Worm (Caenorhabditis elegans) whole organism, mixed stage, embryonic: ENCODE data around the gene npr-35.

Experiments
- M03D4.4 ChIP-seq: sonication (generic microtip); optimal IDR thresholded peaks from 2 replicates; lab custom pipeline; 2017; ENCODE audit warnings: mild to moderate bottlenecking, missing genetic modification characterization, missing compliant biosample characterization
- bed-3 ChIP-seq: fragments of 200-800 bp; sonication (Bioruptor generic); optimal IDR thresholded peaks from 3 replicates; lab custom pipeline; 2018; ENCODE audit warnings: mild to moderate bottlenecking, missing genetic modification characterization, moderate library complexity, missing compliant biosample characterization
- blmp-1 ChIP-seq: fragments of 150-350 bp; optimal IDR thresholded peaks from 2 replicates; lab custom pipeline; 2014; ENCODE audit warnings: missing biosample characterization, missing genetic modification characterization
- ceh-39 ChIP-seq: fragments of 150-350 bp; optimal IDR thresholded peaks from 2 replicates; lab custom pipeline; 2014; ENCODE audit warnings: missing biosample characterization, missing genetic modification characterization
- ceh-43 ChIP-seq: fragments of 200-800 bp; sonication (Bioruptor generic); optimal IDR thresholded peaks from 2 replicates; lab custom pipeline; 2018; ENCODE audit warnings: mild to moderate bottlenecking, missing genetic modification characterization, moderate library complexity, missing compliant biosample characterization
- ceh-83 ChIP-seq: fragments of 200-800 bp; sonication (Bioruptor generic); optimal IDR thresholded peaks from 2 replicates; lab custom pipeline; 2018; ENCODE audit warnings: mild to moderate bottlenecking, missing genetic modification characterization, missing compliant biosample characterization
- ces-1 ChIP-seq: fragments of 150-350 bp; optimal IDR thresholded peaks from 2 replicates; lab custom pipeline; 2014; ENCODE audit warnings: missing biosample characterization, missing genetic modification reagents, missing genetic modification characterization
- cnd-1 ChIP-seq: fragments of 200-800 bp; sonication (Bioruptor generic); optimal IDR thresholded peaks from 2 replicates; lab custom pipeline; 2018; ENCODE audit warnings: mild to moderate bottlenecking, missing genetic modification characterization, missing compliant biosample characterization
- drap-1 ChIP-seq: fragments of 200-800 bp; sonication (Bioruptor generic); optimal IDR thresholded peaks from 3 replicates; lab custom pipeline; 2018; ENCODE audit warnings: mild to moderate bottlenecking, missing genetic modification characterization, missing compliant biosample characterization
- elt-1 ChIP-seq: sonication (generic microtip); optimal IDR thresholded peaks from 2 replicates; lab custom pipeline; 2017; ENCODE audit warnings: missing genetic modification characterization, mild to moderate bottlenecking, missing compliant biosample characterization, antibody characterized with exemption, moderate library complexity, borderline replicate concordance; ENCODE audit not compliant: insufficient read depth
- flh-1 ChIP-seq: fragments of 200-800 bp; sonication (Bioruptor generic); optimal IDR thresholded peaks from 2 replicates; lab custom pipeline; 2018; ENCODE audit warnings: mild to moderate bottlenecking, missing genetic modification characterization, moderate library complexity, missing compliant biosample characterization
- ham-2 ChIP-seq: fragments of 200-800 bp; sonication (Bioruptor generic); optimal IDR thresholded peaks from 2 replicates; lab custom pipeline; 2018; ENCODE audit warnings: mild to moderate bottlenecking, missing genetic modification characterization, missing compliant biosample characterization
- hlh-1 ChIP-seq: fragments of 150-350 bp; optimal IDR thresholded peaks from 2 replicates; lab custom pipeline; 2014; ENCODE audit warnings: missing biosample characterization, missing genetic modification reagents, missing genetic modification characterization
- lin-13 ChIP-seq: fragments of 150-350 bp; optimal IDR thresholded peaks from 2 replicates; lab custom pipeline; 2014; ENCODE audit warnings: missing biosample characterization, missing genetic modification characterization
- lin-32 ChIP-seq: fragments of 200-800 bp; sonication (Bioruptor generic); optimal IDR thresholded peaks from 2 replicates; lab custom pipeline; 2018; ENCODE audit warnings: mild to moderate bottlenecking, missing genetic modification characterization, missing compliant biosample characterization
- lsy-2 ChIP-seq: fragments of 150-350 bp; optimal IDR thresholded peaks from 2 replicates; lab custom pipeline; 2014; ENCODE audit warnings: missing biosample characterization, missing genetic modification characterization
- mab-5 ChIP-seq: fragments of 150-350 bp; optimal IDR thresholded peaks from 2 replicates; lab custom pipeline; 2014; ENCODE audit warnings: missing biosample characterization, missing genetic modification characterization
- mep-1 ChIP-seq: fragments of 150-350 bp; optimal IDR thresholded peaks from 2 replicates; lab custom pipeline; 2017; ENCODE audit warnings: missing biosample characterization, missing genetic modification reagents, missing genetic modification characterization, inconsistent platforms
- mls-2 ChIP-seq: sonication (generic microtip); optimal IDR thresholded peaks from 2 replicates; lab custom pipeline; 2016; ENCODE audit warnings: mild to moderate bottlenecking, missing genetic modification characterization, moderate library complexity, missing compliant biosample characterization
- nhr-12 ChIP-seq: fragments of 150-350 bp; optimal IDR thresholded peaks from 2 replicates; lab custom pipeline; 2014; ENCODE audit warnings: missing biosample characterization, missing genetic modification characterization
- nhr-2 ChIP-seq: fragments of 150-350 bp; optimal IDR thresholded peaks from 2 replicates; lab custom pipeline; 2014; ENCODE audit warnings: missing biosample characterization, missing genetic modification characterization
- nhr-237 ChIP-seq: fragments of 150-350 bp; optimal IDR thresholded peaks from 2 replicates; lab custom pipeline; 2014; ENCODE audit warnings: missing biosample characterization, missing genetic modification characterization
- nhr-28 ChIP-seq: fragments of 150-350 bp; optimal IDR thresholded peaks from 2 replicates; lab custom pipeline; 2014; ENCODE audit warnings: missing biosample characterization, missing genetic modification characterization
- nhr-76 ChIP-seq: sonication (generic microtip); optimal IDR thresholded peaks from 2 replicates; lab custom pipeline; 2017; ENCODE audit warnings: missing biosample characterization, missing genetic modification characterization
- pha-4 ChIP-seq: fragments of 150-350 bp; optimal IDR thresholded peaks from 2 replicates; lab custom pipeline; 2018; ENCODE audit warnings: missing biosample characterization, missing genetic modification reagents, missing genetic modification characterization
- sem-2 ChIP-seq: fragments of 200-800 bp; sonication (Bioruptor generic); optimal IDR thresholded peaks from 2 replicates; lab custom pipeline; 2018; ENCODE audit warnings: mild to moderate bottlenecking, missing genetic modification characterization, missing compliant biosample characterization
- snpc-4 ChIP-seq: fragments of 150-350 bp; optimal IDR thresholded peaks from 2 replicates; lab custom pipeline; 2014; ENCODE audit warnings: missing biosample characterization, missing genetic modification characterization
- sptf-1 ChIP-seq: sonication (generic microtip); optimal IDR thresholded peaks from 2 replicates; lab custom pipeline; 2017; ENCODE audit warnings: mild to moderate bottlenecking, missing genetic modification characterization, moderate library complexity, missing compliant biosample characterization
- tbx-8 ChIP-seq: fragments of 200-800 bp; sonication (Bioruptor generic); optimal IDR thresholded peaks from 2 replicates; lab custom pipeline; 2018; ENCODE audit warnings: mild to moderate bottlenecking, missing genetic modification characterization, moderate library complexity, missing compliant biosample characterization
- unc-120 ChIP-seq: sonication (generic microtip); optimal IDR thresholded peaks from 2 replicates; lab custom pipeline; 2017; ENCODE audit warnings: missing genetic modification characterization, missing compliant biosample characterization; ENCODE audit not compliant: poor library complexity, severe bottlenecking
- unc-39 ChIP-seq: fragments of 150-350 bp; optimal IDR thresholded peaks from 2 replicates; lab custom pipeline; 2014; ENCODE audit warnings: missing biosample characterization, missing genetic modification characterization
- unc-62 ChIP-seq: fragments of 150-350 bp; optimal IDR thresholded peaks from 2 replicates; lab custom pipeline; 2014; ENCODE audit warnings: missing biosample characterization, missing genetic modification reagents, missing genetic modification characterization
- zip-8 ChIP-seq: fragments of 150-350 bp; optimal IDR thresholded peaks from 2 replicates; lab custom pipeline; 2014; ENCODE audit warnings: missing biosample characterization, missing genetic modification characterization
- ztf-11 ChIP-seq: fragments of 150-350 bp; optimal IDR thresholded peaks from 2 replicates; lab custom pipeline; 2014; ENCODE audit warnings: missing biosample characterization, missing genetic modification characterization

Gene npr-35

ce11 chrIV:7790801-7791588, 47.4 kb downstream of the npr-35 start, which contains the start of gene rsp-6:
rsp-6 (minus strand) TSS chrIV:7791229.
- TF ChIP-seq ztf-11 (tag; lab: Kevin White, UChicago) (no peak), nhr-12 (peak; percentile 2), M03D4.4 (no peak), blmp-1 (tag; lab: Kevin White, UChicago) (no peak), zip-8 (tag; lab: Kevin White, UChicago) (no peak), pha-4 (tag; lab: Kevin White, UChicago) (peak; percentile 94), snpc-4 (tag; lab: Kevin White, UChicago) (no peak), ceh-43 (GFP tag; lab: Kevin White, UChicago) (no peak), drap-1 (GFP tag; lab: Kevin White, UChicago) (peak; percentile 20), bed-3 (GFP tag; lab: Kevin White, UChicago) (no peak), mab-5 (tag; lab: Kevin White, UChicago) (no peak), sptf-1 (tag; lab: Kevin White, UChicago) (peak; percentile 6), hlh-1 (tag; lab: Kevin White, UChicago) (peak; percentile 95), nhr-2 (tag; lab: Kevin White, UChicago) (no peak), mep-1 (tag; lab: Kevin White, UChicago) (peak; percentile 98), elt-1 (peak; percentile 30), nhr-76 (tag; lab: Kevin White, UChicago) (no peak), flh-1 (GFP tag; lab: Kevin White, UChicago) (no peak), cnd-1 (peak; percentile 58), tbx-8 (no peak), mls-2 (no peak), nhr-237 (peak; percentile 86), unc-62 (GFP tag; lab: Kevin White, UChicago) (peak; percentile 77), sem-2 (GFP tag; lab: Kevin White, UChicago) (no peak), unc-120 (peak; percentile 56), lin-32 (GFP tag; lab: Kevin White, UChicago) (no peak), lsy-2 (tag; lab: Kevin White, UChicago) (peak; percentile 98), ces-1 (GFP tag; lab: Kevin White, UChicago) (peak; percentile 87), unc-39 (tag; lab: Kevin White, UChicago) (no peak), lin-13 (tag; lab: Kevin White, UChicago) (peak; percentile 85), ceh-83 (no peak), ham-2 (no peak), nhr-28 (tag; lab: Kevin White, UChicago) (no peak), ceh-39 (peak; percentile 86)

- no peak for TF ChIP-seq mab-5 (tag; lab: Kevin White, UChicago)
- no peak for TF ChIP-seq elt-1
Observed at ce11 chrIV:7791821-7792446, 48.3 kb downstream of the npr-35 start, which contains the start of gene C33H5.13. C33H5.13 (minus strand) TSS chrIV:7792263.

- TF ChIP-seq nhr-76 (tag; lab: Kevin White, UChicago) = no peak
- TF ChIP-seq blmp-1 (tag; lab: Kevin White, UChicago) = no peak
- no peak for TF ChIP-seq elt-1
- no peak for TF ChIP-seq lin-13 (tag; lab: Kevin White, UChicago)
- TF ChIP-seq sptf-1 (tag; lab: Kevin White, UChicago) = no peak
- no peak for TF ChIP-seq unc-39 (tag; lab: Kevin White, UChicago)
- TF ChIP-seq flh-1 (GFP tag; lab: Kevin White, UChicago) = no peak
- no peak for TF ChIP-seq nhr-237
- TF ChIP-seq snpc-4 (tag; lab: Kevin White, UChicago) = no peak
- no peak for TF ChIP-seq hlh-1 (tag; lab: Kevin White, UChicago)
- TF ChIP-seq unc-62 (GFP tag; lab: Kevin White, UChicago) = no peak
Observed at ce11 chrIV:7794709-7795108, 51.1 kb downstream of the npr-35 start, which contains the start of gene ntp-1. ntp-1 (minus strand) TSS chrIV:7794809.
